Fruit fly (Drosophila melanogaster): ENCODE data around the gene CG13843.

The CG13843 gene

DNA sequence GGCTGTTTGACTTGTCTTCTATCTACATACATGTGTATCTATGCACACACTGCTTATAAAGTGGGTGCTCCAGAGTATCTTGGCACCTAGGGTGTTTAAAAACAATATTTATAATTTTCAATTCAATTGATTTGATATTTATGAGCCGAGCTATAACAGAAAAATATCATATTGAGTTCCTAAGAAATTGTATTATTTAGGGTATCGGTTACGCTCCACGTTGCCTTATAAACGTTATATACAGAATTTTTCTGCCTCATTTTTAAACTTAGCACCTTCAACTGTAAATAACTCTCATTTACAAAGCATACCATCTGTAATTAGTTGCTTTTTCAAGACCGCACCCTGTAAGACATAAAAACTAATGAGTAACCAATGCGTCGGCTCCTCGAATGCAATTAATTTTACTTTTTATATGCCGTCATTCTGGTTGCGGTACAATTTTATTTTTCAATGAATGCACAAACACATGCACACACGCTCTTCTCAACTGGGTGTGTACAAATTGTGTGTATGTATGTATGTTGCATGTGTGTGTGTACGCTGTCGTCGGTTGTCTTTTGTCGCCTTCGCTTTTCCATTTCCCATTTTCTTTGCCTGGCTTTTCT, 18.5 kb upstream of the CG13843 start (continued):
- peak; percentile 64 for TF ChIP-seq esn (GFP tag; optimal IDR thresholded peaks at IDR 0.05)
- peak; percentile 71 for TF ChIP-seq CG15336 (GFP tag; IDR thresholded peaks at IDR 0.05)
- TF ChIP-seq Eip93F (GFP tag; optimal IDR thresholded peaks at IDR 0.05): no peak
- TF ChIP-seq CG10669 (GFP tag; optimal IDR thresholded peaks at IDR 0.05): no peak
- TF ChIP-seq CG11902 (GFP tag; optimal IDR thresholded peaks at IDR 0.05): no peak
- TF ChIP-seq Blimp-1 (GFP tag; optimal IDR thresholded peaks at IDR 0.05): no peak
- peak; percentile 38 for TF ChIP-seq CG16779 (tag; optimal IDR thresholded peaks at IDR 0.05)
- TF ChIP-seq CG6792 (GFP tag; optimal IDR thresholded peaks at IDR 0.05): peak; percentile 55
- peak; percentile 50 for TF ChIP-seq Met (GFP tag; optimal IDR thresholded peaks at IDR 0.05)
- no peak for TF ChIP-seq Sox15 (GFP tag; optimal IDR thresholded peaks at IDR 0.05)
- peak; percentile 4 for TF ChIP-seq cyc (GFP tag; optimal IDR thresholded peaks at IDR 0.05)
- TF ChIP-seq Sox14 (GFP tag; optimal IDR thresholded peaks at IDR 0.05): peak; percentile 70
- TF ChIP-seq Hr4 (GFP tag; optimal IDR thresholded peaks at IDR 0.05): peak; percentile 85
- peak; percentile 24 for TF ChIP-seq CG11762 (GFP tag; optimal IDR thresholded peaks at IDR 0.05; ENCODE audit: insufficient read depth)
- peak; percentile 39; the same call in 2 of the 3 replicates for TF ChIP-seq CG6163 (GFP tag; IDR thresholded peaks at IDR 0.05)
- peak; percentile 64; the same call in 1 of the 3 replicates for TF ChIP-seq eg (GFP tag; IDR thresholded peaks at IDR 0.05)
- TF ChIP-seq CG34406 (GFP tag; optimal IDR thresholded peaks at IDR 0.05): peak; percentile 13
- TF ChIP-seq lz (GFP tag; optimal IDR thresholded peaks at IDR 0.05): peak; percentile 64
- no peak for TF ChIP-seq vri (GFP tag; optimal IDR thresholded peaks at IDR 0.05)
- peak; percentile 21 for TF ChIP-seq CG3032 (tag; optimal IDR thresholded peaks at IDR 0.05)
- no peak; the same call in 1 of the 2 replicates for TF ChIP-seq CG11294 (GFP tag; IDR thresholded peaks at IDR 0.05)
- peak; percentile 45 for TF ChIP-seq CG8632 (GFP tag; optimal IDR thresholded peaks at IDR 0.05)
- TF ChIP-seq dac (GFP tag; optimal IDR thresholded peaks at IDR 0.05): peak; percentile 68
- TF ChIP-seq Sox102F (GFP tag; optimal IDR thresholded peaks at IDR 0.05): peak; percentile 22
- peak; percentile 92 for TF ChIP-seq CG32006 (GFP tag; optimal IDR thresholded peaks at IDR 0.05)
- TF ChIP-seq pdm3 (GFP tag; optimal IDR thresholded peaks at IDR 0.05): peak; percentile 72
- peak; percentile 64 for TF ChIP-seq achi (GFP tag; optimal IDR thresholded peaks at IDR 0.05)

DNA sequence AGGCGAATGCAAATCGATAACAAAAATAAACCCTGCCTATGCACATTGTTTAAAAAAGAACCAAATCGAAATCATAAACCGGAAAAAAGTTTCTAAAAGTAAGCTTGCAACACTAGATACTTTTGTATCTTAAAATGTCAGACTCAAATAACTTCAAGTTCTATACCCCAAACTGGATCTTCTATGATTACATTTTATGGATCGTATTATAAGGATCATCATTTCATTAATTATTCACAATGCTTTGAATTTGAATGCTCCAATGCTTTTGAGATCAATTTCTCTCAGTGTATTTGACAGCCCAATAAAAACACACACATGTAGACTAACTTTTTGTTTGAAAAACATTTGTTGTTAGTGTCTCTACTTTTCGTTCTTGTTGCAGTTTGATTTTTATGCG, 15.0 kb upstream of the CG13843 start:
- no peak for TF ChIP-seq Eip75B (GFP tag; optimal IDR thresholded peaks at IDR 0.05)
- no peak for TF ChIP-seq CG11762 (GFP tag; optimal IDR thresholded peaks at IDR 0.05; ENCODE audit: insufficient read depth)
- no peak for TF ChIP-seq CG10669 (GFP tag; optimal IDR thresholded peaks at IDR 0.05)
- no peak for TF ChIP-seq CG6792 (GFP tag; optimal IDR thresholded peaks at IDR 0.05)
- no peak for TF ChIP-seq CG11902 (GFP tag; optimal IDR thresholded peaks at IDR 0.05)
- TF ChIP-seq vri (GFP tag; optimal IDR thresholded peaks at IDR 0.05): no peak
- no peak for TF ChIP-seq Sox102F (GFP tag; optimal IDR thresholded peaks at IDR 0.05)
- no peak for TF ChIP-seq CG8319 (GFP tag; optimal IDR thresholded peaks at IDR 0.05)
- peak; percentile 7 for TF ChIP-seq CG3919 (GFP tag; optimal IDR thresholded peaks at IDR 0.05)
- no peak for TF ChIP-seq Sox14 (GFP tag; optimal IDR thresholded peaks at IDR 0.05)
- peak; percentile 35 for TF ChIP-seq Lpt (GFP tag; optimal IDR thresholded peaks at IDR 0.05)
- no peak for TF ChIP-seq CG31627 (GFP tag; optimal IDR thresholded peaks at IDR 0.05)
- peak; percentile 6 for TF ChIP-seq CG10631 (GFP tag; optimal IDR thresholded peaks at IDR 0.05)
- TF ChIP-seq Ets21C (GFP tag; optimal IDR thresholded peaks at IDR 0.05): no peak
- no peak for TF ChIP-seq Hr38 (GFP tag; optimal IDR thresholded peaks at IDR 0.05)
- peak; percentile 77; the same call in 2 of the 3 replicates for TF ChIP-seq eg (GFP tag; IDR thresholded peaks at IDR 0.05)
- TF ChIP-seq spab (GFP tag; optimal IDR thresholded peaks at IDR 0.05): no peak
- peak; percentile 78 for TF ChIP-seq CG32006 (GFP tag; optimal IDR thresholded peaks at IDR 0.05)
- TF ChIP-seq CG34406 (GFP tag; optimal IDR thresholded peaks at IDR 0.05): no peak
- no peak for TF ChIP-seq Hr39 (GFP tag; optimal IDR thresholded peaks at IDR 0.05)
- TF ChIP-seq OdsH (GFP tag; optimal IDR thresholded peaks at IDR 0.05): peak; percentile 37
- peak; percentile 63 for TF ChIP-seq Eip78C (GFP tag)
- TF ChIP-seq svp (GFP tag): no peak
- no peak for TF ChIP-seq fd85E (GFP tag; optimal IDR thresholded peaks at IDR 0.05)
- no peak for TF ChIP-seq CG8632 (GFP tag; optimal IDR thresholded peaks at IDR 0.05)
- no peak for TF ChIP-seq CG6163 (GFP tag; IDR thresholded peaks at IDR 0.05)
- no peak for TF ChIP-seq fkh (GFP tag; optimal IDR thresholded peaks at IDR 0.05)
- TF ChIP-seq CG11294 (GFP tag; IDR thresholded peaks at IDR 0.05): no peak
- no peak for TF ChIP-seq CG16779 (tag; optimal IDR thresholded peaks at IDR 0.05)
- TF ChIP-seq ss (GFP tag; optimal IDR thresholded peaks at IDR 0.05): no peak
- TF ChIP-seq dac (GFP tag; optimal IDR thresholded peaks at IDR 0.05): peak; percentile 23
- TF ChIP-seq Met (GFP tag; optimal IDR thresholded peaks at IDR 0.05): no peak
- TF ChIP-seq fd59A (GFP tag; optimal IDR thresholded peaks at IDR 0.05): no peak
- TF ChIP-seq Sox15 (GFP tag; optimal IDR thresholded peaks at IDR 0.05): no peak
- no peak for TF ChIP-seq acj6 (GFP tag; optimal IDR thresholded peaks at IDR 0.05)
- TF ChIP-seq CG7368 (GFP tag; optimal IDR thresholded peaks at IDR 0.05): no peak
- TF ChIP-seq esn (GFP tag; optimal IDR thresholded peaks at IDR 0.05): no peak
- peak; percentile 26 for TF ChIP-seq pdm3 (GFP tag; optimal IDR thresholded peaks at IDR 0.05)
- no peak for TF ChIP-seq Smox (GFP tag; optimal IDR thresholded peaks at IDR 0.05)
- TF ChIP-seq lz (GFP tag; optimal IDR thresholded peaks at IDR 0.05): no peak

Data from whole organism, prepupa.